Worm (Caenorhabditis elegans): ENCODE measurements around the gene nlp-11.

ce11 chrII:9700363-9700762 lies 8.6 kb upstream of the nlp-11 start, which contains the start of the genes Y53C12A.8 and Y53C12A.7:
- TF ChIP-seq him-1 (tag; optimal IDR thresholded peaks at IDR 0.05) = no peak
- TF ChIP-seq dao-5 (tag; optimal IDR thresholded peaks at IDR 0.05) = no peak
